Worm (Caenorhabditis elegans): ENCODE results near the gene mtre-1.
A peak's percentile ranks its signal among the peaks of the same experiment; 100 is the strongest.

Gene mtre-1

DNA sequence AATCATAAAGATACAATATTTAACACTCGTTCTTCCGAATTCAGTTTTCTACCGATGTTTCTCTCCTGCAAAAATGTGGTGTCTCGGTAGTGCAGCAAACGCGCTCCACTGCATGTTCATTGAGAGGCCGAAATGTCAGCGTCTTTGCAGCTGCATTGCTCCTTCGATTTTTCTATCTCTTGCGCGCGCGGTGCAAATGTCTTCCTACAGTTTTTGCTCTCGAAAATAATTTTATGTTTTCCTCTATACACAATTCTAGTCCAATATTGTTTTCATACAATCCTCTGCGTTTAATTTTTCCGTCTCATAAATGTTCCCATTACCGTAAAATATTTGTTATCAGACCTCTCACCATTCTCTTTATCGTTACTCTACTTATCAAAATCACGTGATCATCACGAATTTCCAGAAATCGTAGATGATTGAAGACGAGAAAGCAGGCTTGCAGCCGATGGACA, 12.0 kb upstream of the mtre-1 start, which contains the start of gene ufd-2 (continued):
- no peak for TF ChIP-seq Y48G9A.11 (GFP tag; IDR thresholded peaks at IDR 0.05)
- no peak for TF ChIP-seq nhr-41 (GFP tag; IDR thresholded peaks at IDR 0.05)
- peak; percentile 45 for TF ChIP-seq dve-1 (tag; optimal IDR thresholded peaks at IDR 0.05; ENCODE audit: insufficient read depth)
- no peak for TF ChIP-seq snpc-1.2 (GFP tag; IDR thresholded peaks at IDR 0.05)
- no peak for TF ChIP-seq dmd-9 (GFP tag; IDR thresholded peaks at IDR 0.05)
- peak; percentile 69 for TF ChIP-seq mxl-3 (GFP tag; optimal IDR thresholded peaks at IDR 0.05)
- TF ChIP-seq aly-2 (tag; optimal IDR thresholded peaks at IDR 0.05): no peak
- no peak for TF ChIP-seq ztf-7 (tag; optimal IDR thresholded peaks at IDR 0.05)
- TF ChIP-seq fkh-10 (GFP tag; optimal IDR thresholded peaks at IDR 0.05): peak; percentile 10
- TF ChIP-seq lsy-2 (tag; optimal IDR thresholded peaks at IDR 0.05): peak; percentile 10 to 76
- TF ChIP-seq pha-4 (GFP tag; IDR thresholded peaks at IDR 0.05): peak; percentile 50; the same call in 1 of the 2 replicates
- peak; percentile 57 for TF ChIP-seq pha-4 (tag; optimal IDR thresholded peaks at IDR 0.05)
- TF ChIP-seq aha-1 (tag): peak; percentile 2
- no peak for TF ChIP-seq spr-1 (tag; optimal IDR thresholded peaks at IDR 0.05)
- TF ChIP-seq nhr-77 (tag; optimal IDR thresholded peaks at IDR 0.05): peak; percentile 80
- TF ChIP-seq hlh-11 (tag; optimal IDR thresholded peaks at IDR 0.05): peak; percentile 47

DNA sequence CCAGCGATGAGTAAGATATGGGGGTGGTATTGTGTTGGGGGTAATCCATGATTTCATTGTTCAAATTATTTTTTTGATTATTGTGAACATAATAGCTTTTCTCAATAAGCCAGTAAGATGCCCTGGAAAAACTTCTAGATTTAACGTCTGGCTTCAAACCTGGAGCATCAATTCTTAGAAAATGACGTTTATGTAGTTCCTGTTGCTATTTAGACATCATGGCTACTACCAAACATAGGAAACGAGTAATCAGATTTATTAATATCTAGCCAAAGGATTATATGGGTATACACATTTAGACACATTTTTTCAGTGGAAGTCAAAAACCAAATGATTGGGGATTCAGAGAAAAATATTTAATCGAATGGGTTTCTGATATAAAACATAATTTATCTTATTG, 9.2 kb upstream of the mtre-1 start:
- TF ChIP-seq nhr-11 (tag; optimal IDR thresholded peaks at IDR 0.05) (peak; percentile 9), nhr-111 (GFP tag; optimal IDR thresholded peaks at IDR 0.05) (no peak)

DNA sequence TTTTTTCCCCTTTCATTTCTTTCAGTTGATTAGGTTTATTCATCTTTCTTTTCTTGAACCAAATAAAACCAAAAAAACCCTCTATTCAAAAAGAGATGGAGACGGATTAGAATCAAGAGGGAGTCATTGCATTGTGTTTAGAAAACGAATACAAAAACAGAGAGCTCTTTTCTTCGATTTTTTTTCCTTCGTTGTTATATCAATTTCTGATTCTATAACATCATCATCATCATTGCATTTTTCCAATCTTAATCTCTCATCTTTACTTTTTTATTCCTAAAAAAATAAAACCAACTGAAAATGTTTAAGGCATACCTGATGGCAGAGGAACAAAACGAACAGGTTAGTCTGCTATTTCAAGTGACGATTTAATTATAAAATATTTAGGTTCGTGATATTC, 8.4 kb upstream of the mtre-1 start, which contains the start of gene T05H10.8:
TSS of gene T05H10.8 (plus strand) at position 301 of the 400 bp plus-strand sequence.
- no peak for TF ChIP-seq nhr-41 (GFP tag; IDR thresholded peaks at IDR 0.05)
- TF ChIP-seq set-16 (GFP tag; IDR thresholded peaks at IDR 0.05): no peak
- TF ChIP-seq dmd-6 (GFP tag; IDR thresholded peaks at IDR 0.05): no peak
- TF ChIP-seq php-3 (GFP tag; IDR thresholded peaks at IDR 0.05): no peak
- no peak for TF ChIP-seq Y75B8A.6 (GFP tag; IDR thresholded peaks at IDR 0.05)
- TF ChIP-seq dmd-9 (GFP tag; IDR thresholded peaks at IDR 0.05): no peak
- TF ChIP-seq attf-4 (tag; optimal IDR thresholded peaks at IDR 0.05): no peak

DNA sequence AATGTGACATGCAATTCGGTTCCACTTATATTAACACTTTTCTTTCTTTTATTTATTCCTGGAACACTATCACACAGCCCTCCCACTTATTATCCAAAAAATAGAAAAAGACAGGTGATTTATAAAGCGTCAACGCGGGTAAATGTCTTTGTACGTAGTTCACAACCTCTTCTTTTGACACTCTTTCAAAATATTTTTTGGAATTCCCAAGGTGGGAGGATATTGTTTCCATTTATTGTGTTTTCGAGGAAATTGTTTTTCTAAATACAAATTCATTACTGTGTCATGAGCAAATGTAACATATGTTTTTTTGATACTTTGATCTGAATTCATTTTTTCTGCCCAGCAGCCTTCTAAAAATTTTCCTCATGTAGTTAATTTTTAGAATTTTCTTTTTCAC, 7.5 kb upstream of the mtre-1 start:
- TF ChIP-seq tag-97 (GFP tag; IDR thresholded peaks at IDR 0.05) (no peak), nhr-42 (GFP tag; IDR thresholded peaks at IDR 0.05) (no peak), lsy-2 (tag; optimal IDR thresholded peaks at IDR 0.05) (no peak), pha-4 (GFP tag; IDR thresholded peaks at IDR 0.05) (no peak), pha-4 (tag; optimal IDR thresholded peaks at IDR 0.05) (no peak), R02D3.7 (tag; optimal IDR thresholded peaks at IDR 0.05) (no peak), nhr-237 (tag; optimal IDR thresholded peaks at IDR 0.05) (no peak), Y5F2A.4 (GFP tag; optimal IDR thresholded peaks at IDR 0.05) (no peak)

DNA sequence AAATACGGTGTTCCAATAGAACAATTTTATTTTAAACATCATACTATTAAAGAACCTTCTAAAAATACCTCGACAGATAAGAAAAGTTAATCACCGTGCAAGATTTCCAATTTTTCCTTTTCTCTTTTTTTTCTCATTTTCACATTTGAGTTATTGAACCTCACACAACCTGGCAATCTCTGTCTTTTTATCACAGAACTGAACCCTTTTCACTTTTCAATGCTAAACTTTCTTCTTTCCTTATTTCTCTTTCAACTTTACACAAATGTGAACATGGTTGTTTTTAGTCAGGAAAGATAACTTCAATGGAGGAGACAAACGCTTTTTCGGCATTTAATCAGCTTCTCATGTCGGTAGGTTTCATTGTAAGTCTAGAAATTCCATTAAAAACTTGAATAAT, 2.5 kb upstream of the mtre-1 start, which contains the start of gene T05H10.4:
TSS of gene T05H10.4 (plus strand) at position 301 of the 400 bp plus-strand sequence.
- TF ChIP-seq egl-27 (tag; optimal IDR thresholded peaks at IDR 0.05) (no peak), hlh-11 (tag; optimal IDR thresholded peaks at IDR 0.05) (no peak), ceh-44 (GFP tag; IDR thresholded peaks at IDR 0.05) (no peak), zag-1 (tag; optimal IDR thresholded peaks at IDR 0.05) (no peak), unc-62 (GFP tag; optimal IDR thresholded peaks at IDR 0.05 in 1 of 2) (no peak), unc-62 (tag; optimal IDR thresholded peaks at IDR 0.05) (no peak), nhr-10 (tag; optimal IDR thresholded peaks at IDR 0.05) (no peak), D1046.2 (GFP tag; IDR thresholded peaks at IDR 0.05) (no peak), nhr-76 (tag; optimal IDR thresholded peaks at IDR 0.05) (no peak), vab-7 (GFP tag; IDR thresholded peaks at IDR 0.05) (no peak), ztf-7 (tag; optimal IDR thresholded peaks at IDR 0.05) (no peak), nhr-25 (tag; optimal IDR thresholded peaks at IDR 0.05; ENCODE audit: borderline replicate concordance, insufficient read depth) (no peak), fos-1 (tag; optimal IDR thresholded peaks at IDR 0.05) (no peak)

Data from whole organism, L4 larva.